Worm (Caenorhabditis elegans) whole organism, young adult: ENCODE data around the gene Y73C8B.5.

Source experiments
- C17E4.6 ChIP-seq: fragments of 200-800 bp; sonication (Bioruptor generic); IDR thresholded peaks from 2 replicates; pipeline ENCODE4 v1.3.6; 2022; ENCODE audit warnings: missing genetic modification reagents, missing genetic modification characterization, missing compliant biosample characterization
- D2030.7 ChIP-seq: fragments of 200-800 bp; sonication (Bioruptor generic); IDR thresholded peaks from 2 replicates; pipeline ENCODE4 v1.3.6; 2022; ENCODE audit warnings: missing genetic modification reagents, missing genetic modification characterization, missing compliant biosample characterization
- F33H1.4 ChIP-seq: fragments of 200-800 bp; sonication (Bioruptor generic); IDR thresholded peaks from 2 replicates; pipeline ENCODE4 v1.3.6; 2022; ENCODE audit warnings: missing genetic modification reagents, missing genetic modification characterization, missing compliant biosample characterization
- F39B2.1 ChIP-seq: fragments of 200-800 bp; sonication (Bioruptor generic); IDR thresholded peaks from 2 replicates; pipeline ENCODE4 v1.3.6; 2022; ENCODE audit warnings: missing genetic modification reagents, missing genetic modification characterization, missing compliant biosample characterization
- F57A8.1 ChIP-seq: fragments of 200-800 bp; sonication (Bioruptor generic); optimal IDR thresholded peaks from 2 replicates; lab custom pipeline; 2018; ENCODE audit warnings: mild to moderate bottlenecking, missing genetic modification characterization, moderate library complexity, missing compliant biosample characterization
- Y53G8AR.9 ChIP-seq: fragments of 200-800 bp; sonication (Bioruptor generic); conservative IDR thresholded peaks from 2 replicates; pipeline ENCODE4 v1.3.6; 2022; ENCODE audit warnings: missing genetic modification reagents, missing genetic modification characterization, missing compliant biosample characterization
- Y67H2A.10 ChIP-seq: fragments of 200-800 bp; sonication (Bioruptor generic); conservative IDR thresholded peaks from 2 replicates; pipeline ENCODE4 v1.3.6; 2022; ENCODE audit warnings: missing genetic modification reagents, missing genetic modification characterization, missing compliant biosample characterization
- ZK185.1 ChIP-seq: sonication (generic microtip); optimal IDR thresholded peaks from 2 replicates; lab custom pipeline; 2016; ENCODE audit warnings: mild to moderate bottlenecking, missing genetic modification characterization, missing compliant biosample characterization; ENCODE audit not compliant: poor library complexity, severe bottlenecking
- aptf-3 ChIP-seq: fragments of 200-800 bp; sonication (Bioruptor generic); IDR thresholded peaks from 2 replicates; pipeline ENCODE4 v1.3.6; 2022; ENCODE audit warnings: missing genetic modification characterization, missing compliant biosample characterization
- atf-7 ChIP-seq: sonication (generic microtip); optimal IDR thresholded peaks from 2 replicates; lab custom pipeline; 2017; ENCODE audit warnings: mild to moderate bottlenecking, missing genetic modification characterization, missing compliant biosample characterization
- bed-2 ChIP-seq: fragments of 200-800 bp; sonication (Bioruptor generic); IDR thresholded peaks from 2 replicates; pipeline ENCODE4 v1.3.6; 2022; ENCODE audit warnings: missing genetic modification reagents, missing genetic modification characterization, missing compliant biosample characterization
- ccch-3 ChIP-seq: fragments of 200-800 bp; sonication (Bioruptor generic); optimal IDR thresholded peaks from 2 replicates; lab custom pipeline; 2018; ENCODE audit warnings: mild to moderate bottlenecking, missing genetic modification characterization, missing compliant biosample characterization
- cebp-2 ChIP-seq: fragments of 200-800 bp; sonication (Bioruptor generic); IDR thresholded peaks from 2 replicates; pipeline ENCODE4 v1.3.6; 2022; ENCODE audit warnings: missing genetic modification characterization, missing compliant biosample characterization
- ceh-27 ChIP-seq: fragments of 200-800 bp; sonication (Bioruptor generic); optimal IDR thresholded peaks from 2 replicates; lab custom pipeline; 2018; ENCODE audit warnings: mild to moderate bottlenecking, missing genetic modification characterization, moderate library complexity, missing compliant biosample characterization
- ceh-91 ChIP-seq: fragments of 200-800 bp; sonication (Bioruptor generic); IDR thresholded peaks from 2 replicates; pipeline ENCODE4 v1.3.6; 2022; ENCODE audit warnings: missing genetic modification reagents, missing genetic modification characterization, missing compliant biosample characterization
- chd-7 ChIP-seq: sonication (generic microtip); optimal IDR thresholded peaks from 2 replicates; lab custom pipeline; 2016; ENCODE audit warnings: mild to moderate bottlenecking, missing genetic modification characterization, moderate library complexity, missing compliant biosample characterization
- dox-1 ChIP-seq: fragments of 200-800 bp; sonication (Bioruptor generic); IDR thresholded peaks from 2 replicates; pipeline ENCODE4 v1.3.6; 2022; ENCODE audit warnings: missing genetic modification reagents, missing genetic modification characterization, missing compliant biosample characterization
- dpff-1 ChIP-seq: sonication (generic microtip); optimal IDR thresholded peaks from 2 replicates; lab custom pipeline; 2017; ENCODE audit warnings: mild to moderate bottlenecking, missing genetic modification characterization, missing compliant biosample characterization
- dpl-1 ChIP-seq: fragments of 150-350 bp; optimal IDR thresholded peaks from 2 replicates; lab custom pipeline; 2014; ENCODE audit warnings: missing biosample characterization, missing genetic modification reagents, missing genetic modification characterization
- efl-1 ChIP-seq: fragments of 150-350 bp; optimal IDR thresholded peaks from 2 replicates; lab custom pipeline; 2014; ENCODE audit warnings: missing biosample characterization, missing genetic modification reagents, missing genetic modification characterization
- egl-44 ChIP-seq: fragments of 200-800 bp; sonication (Bioruptor generic); IDR thresholded peaks from 2 replicates; pipeline ENCODE4 v1.3.6; 2022; ENCODE audit warnings: missing genetic modification reagents, missing genetic modification characterization, missing compliant biosample characterization
- egrh-3 ChIP-seq: fragments of 200-800 bp; sonication (Bioruptor generic); IDR thresholded peaks from 2 replicates; pipeline ENCODE4 v1.3.6; 2022; ENCODE audit warnings: missing genetic modification reagents, missing genetic modification characterization, missing compliant biosample characterization
- fkh-3 ChIP-seq: sonication (generic microtip); optimal IDR thresholded peaks from 2 replicates; lab custom pipeline; 2016; ENCODE audit warnings: mild to moderate bottlenecking, missing genetic modification characterization, missing compliant biosample characterization
- gei-17 ChIP-seq: fragments of 200-800 bp; sonication (Bioruptor generic); optimal IDR thresholded peaks from 2 replicates; lab custom pipeline; 2018; ENCODE audit warnings: mild to moderate bottlenecking, missing genetic modification characterization, missing compliant biosample characterization
- hmg-1.2 ChIP-seq: fragments of 200-800 bp; sonication (Bioruptor generic); IDR thresholded peaks from 2 replicates; pipeline ENCODE4 v1.3.6; 2022; ENCODE audit warnings: missing genetic modification reagents, missing genetic modification characterization, missing compliant biosample characterization
- hsf-1 ChIP-seq: fragments of 200-800 bp; sonication (Bioruptor generic); IDR thresholded peaks from 2 replicates; pipeline ENCODE4 v1.3.6; 2022; ENCODE audit warnings: missing genetic modification reagents, missing genetic modification characterization, missing compliant biosample characterization
- let-607 ChIP-seq, 2 experiments: fragments of 200-800 bp in 1 of 2; sonication (Bioruptor generic) in 1 of 2; sonication (generic microtip) in 1 of 2; optimal IDR thresholded peaks; 2 replicates each; lab custom pipeline; 2016 to 2018; ENCODE audit warnings: mild to moderate bottlenecking in 2 of 2, missing compliant biosample characterization in 2 of 2, missing genetic modification characterization in 2 of 2, moderate library complexity in 2 of 2, missing genotype in 1 of 2
- lin-26 ChIP-seq: fragments of 200-800 bp; sonication (Bioruptor generic); IDR thresholded peaks from 2 replicates; pipeline ENCODE4 v1.3.6; 2022; ENCODE audit warnings: missing genetic modification reagents, missing genetic modification characterization, missing compliant biosample characterization
- lin-35 ChIP-seq, 3 experiments: fragments of 150-350 bp in 2 of 3; sonication (generic microtip) in 1 of 3; optimal IDR thresholded peaks; 2 replicates each; lab custom pipeline; 2014 to 2018; ENCODE audit warnings: missing biosample characterization in 3 of 3, missing genetic modification characterization in 3 of 3, missing genetic modification reagents in 3 of 3
- madf-10 ChIP-seq: sonication (generic microtip); optimal IDR thresholded peaks from 2 replicates; lab custom pipeline; 2016; ENCODE audit warnings: mild to moderate bottlenecking, missing genetic modification characterization, missing compliant biosample characterization
- madf-8 ChIP-seq: fragments of 200-800 bp; sonication (Bioruptor generic); conservative IDR thresholded peaks from 2 replicates; pipeline ENCODE4 v1.3.6; 2022; ENCODE audit warnings: missing genetic modification reagents, missing genetic modification characterization, missing compliant biosample characterization
- nfyb-1 ChIP-seq: fragments of 200-800 bp; sonication (Bioruptor generic); IDR thresholded peaks from 2 replicates; pipeline ENCODE4 v1.3.6; 2022; ENCODE audit warnings: missing genetic modification reagents, missing genetic modification characterization, missing compliant biosample characterization
- nhr-90 ChIP-seq: sonication (generic microtip); optimal IDR thresholded peaks from 2 replicates; lab custom pipeline; 2016; ENCODE audit warnings: missing genotype, mild to moderate bottlenecking, missing genetic modification characterization, missing compliant biosample characterization
- pbrm-1 ChIP-seq: fragments of 200-800 bp; sonication (Bioruptor generic); IDR thresholded peaks from 2 replicates; pipeline ENCODE4 v1.3.6; 2022; ENCODE audit warnings: missing genetic modification reagents, missing genetic modification characterization, missing compliant biosample characterization
- pha-4 ChIP-seq: fragments of 150-350 bp; sonication (generic microtip); optimal IDR thresholded peaks from 2 replicates; lab custom pipeline; 2014; ENCODE audit warnings: missing biosample characterization, missing genetic modification reagents, missing genetic modification characterization
- rcor-1 ChIP-seq: fragments of 200-800 bp; sonication (Bioruptor generic); IDR thresholded peaks from 2 replicates; pipeline ENCODE4 v1.3.6; 2022; ENCODE audit warnings: missing genetic modification reagents, missing genetic modification characterization, missing compliant biosample characterization
- sea-2 ChIP-seq: fragments of 200-800 bp; sonication (Bioruptor generic); IDR thresholded peaks from 2 replicates; pipeline ENCODE4 v1.3.6; 2022; ENCODE audit warnings: missing genetic modification characterization, missing compliant biosample characterization
- snpc-1.1 ChIP-seq: sonication (generic microtip); optimal IDR thresholded peaks from 2 replicates; lab custom pipeline; 2017; ENCODE audit warnings: missing genetic modification characterization, mild to moderate bottlenecking, missing compliant biosample characterization, antibody characterized with exemption, moderate library complexity, missing genotype, missing genetic modification reagents; ENCODE audit not compliant: insufficient read depth
- somi-1 ChIP-seq: fragments of 200-800 bp; sonication (Bioruptor generic); optimal IDR thresholded peaks from 2 replicates; lab custom pipeline; 2018; ENCODE audit warnings: mild to moderate bottlenecking, missing genetic modification characterization, missing compliant biosample characterization
- tbp1 ChIP-seq: fragments of 200-800 bp; sonication (Bioruptor generic); optimal IDR thresholded peaks from 2 replicates; lab custom pipeline; 2018; ENCODE audit warnings: mild to moderate bottlenecking, missing genetic modification characterization, missing compliant biosample characterization
- tbx-9 ChIP-seq: sonication (generic microtip); optimal IDR thresholded peaks from 2 replicates; lab custom pipeline; 2016; ENCODE audit warnings: borderline replicate concordance, missing genetic modification characterization, inconsistent platforms, missing compliant biosample characterization
- unc-130 ChIP-seq: sonication (generic microtip); optimal IDR thresholded peaks from 2 replicates; lab custom pipeline; 2016; ENCODE audit warnings: missing genetic modification reagents, missing genetic modification characterization, missing compliant biosample characterization
- unc-62 ChIP-seq: fragments of 150-350 bp; optimal IDR thresholded peaks from 2 replicates; lab custom pipeline; 2014; ENCODE audit warnings: missing biosample characterization, missing genetic modification reagents, missing genetic modification characterization
- xnd-1 ChIP-seq: sonication (generic microtip); optimal IDR thresholded peaks from 2 replicates; lab custom pipeline; 2016; ENCODE audit warnings: missing genotype, missing genetic modification reagents, missing genetic modification characterization, missing compliant biosample characterization
- zfh-2 ChIP-seq: fragments of 200-800 bp; sonication (Bioruptor generic); conservative IDR thresholded peaks from 2 replicates; pipeline ENCODE4 v1.3.6; 2022; ENCODE audit warnings: missing genetic modification reagents, missing genetic modification characterization, missing compliant biosample characterization

The Y73C8B.5 gene

ce11 chrV:3195814-3196213, 1.3 kb upstream of the Y73C8B.5 start:
- TF ChIP-seq nfyb-1 (GFP tag; lab: Robert Waterston, UW): peak; percentile 66; the same call in 1 of the 2 replicates
- no peak for TF ChIP-seq somi-1 (GFP tag; lab: Kevin White, UChicago)

ce11 chrV:3200323-3200722, 3.3 kb downstream of the Y73C8B.5 start, which contains the start of gene K08D9.4:
Gene K08D9.4, minus strand, starts transcription at chrV:3200423.
- TF ChIP-seq sea-2 (GFP tag; lab: Robert Waterston, UW) (no peak), madf-10 (tag; lab: Kevin White, UChicago) (no peak), unc-130 (GFP tag; lab: Kevin White, UChicago) (no peak), F57A8.1 (GFP tag; lab: Kevin White, UChicago) (no peak), ceh-27 (GFP tag; lab: Kevin White, UChicago) (no peak), hmg-1.2 (GFP tag; lab: Robert Waterston, UW) (no peak), cebp-2 (GFP tag; lab: Robert Waterston, UW) (no peak), fkh-3 (tag; lab: Kevin White, UChicago) (no peak), egrh-3 (GFP tag; lab: Robert Waterston, UW) (no peak), ccch-3 (no peak), snpc-1.1 (tag; lab: Kevin White, UChicago) (no peak), chd-7 (tag; lab: Kevin White, UChicago) (no peak), F39B2.1 (GFP tag; lab: Robert Waterston, UW) (no peak), D2030.7 (GFP tag; lab: Robert Waterston, UW) (no peak), tbx-9 (tag; lab: Kevin White, UChicago) (no peak)
- TF ChIP-seq, all 124 proteins: peak for 0

DNA sequence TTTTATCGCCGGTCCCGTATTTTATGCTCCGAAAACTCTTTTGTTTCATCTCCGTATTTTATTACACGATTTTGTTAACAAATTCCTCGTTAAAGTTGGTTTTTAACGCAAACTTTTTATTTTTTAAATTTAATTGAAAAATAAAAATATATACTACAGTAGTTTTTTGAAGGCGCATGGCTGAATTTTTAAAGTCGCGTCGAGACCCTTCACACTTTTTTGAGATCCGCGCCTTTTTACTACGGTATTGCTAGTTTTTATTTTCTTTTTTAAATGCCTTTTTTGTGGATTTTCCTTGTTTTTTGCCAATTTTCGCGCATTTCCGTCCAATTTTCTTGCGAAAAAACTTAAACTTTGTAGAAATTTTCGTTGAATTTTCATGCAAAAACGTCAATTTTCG, 7.4 kb downstream of the Y73C8B.5 start:
- TF ChIP-seq Y67H2A.10 (GFP tag; lab: Robert Waterston, UW) (no peak), dox-1 (GFP tag; lab: Robert Waterston, UW) (peak; percentile 48; the same call in 1 of the 2 replicates), rcor-1 (no peak), snpc-1.1 (tag; lab: Kevin White, UChicago) (peak; percentile 53), dpff-1 (no peak), atf-7 (tag; lab: Kevin White, UChicago) (no peak), madf-8 (peak; percentile 91), Y53G8AR.9 (GFP tag; lab: Robert Waterston, UW) (no peak), D2030.7 (GFP tag; lab: Robert Waterston, UW) (peak; percentile 82), zfh-2 (GFP tag; lab: Robert Waterston, UW) (no peak), lin-26 (GFP tag; lab: Robert Waterston, UW) (no peak), lin-35 (GFP tag; optimal IDR thresholded peaks at IDR 0.05; lab: Kevin White, UChicago) (peak in 1 of 3 experiments; percentile 33), xnd-1 (peak; percentile 98), pbrm-1 (GFP tag; lab: Robert Waterston, UW) (peak; percentile 48; the same call in 1 of the 2 replicates), F39B2.1 (GFP tag; lab: Robert Waterston, UW) (no peak), ZK185.1 (tag; lab: Kevin White, UChicago) (no peak), dpl-1 (GFP tag; lab: Kevin White, UChicago) (no peak), gei-17 (GFP tag; lab: Kevin White, UChicago) (no peak), C17E4.6 (no peak), pha-4 (no peak), F33H1.4 (peak; percentile 98), bed-2 (GFP tag; lab: Robert Waterston, UW) (no peak), let-607 (tag; optimal IDR thresholded peaks at IDR 0.05; lab: Kevin White, UChicago) (no peak), tbp1 (GFP tag; lab: Kevin White, UChicago) (peak; percentile 26), egl-44 (no peak), nhr-90 (no peak), ceh-91 (peak; percentile 68; the same call in 1 of the 2 replicates), aptf-3 (GFP tag; lab: Robert Waterston, UW) (no peak), efl-1 (GFP tag; lab: Kevin White, UChicago) (peak; percentile 31), unc-62 (GFP tag; lab: Kevin White, UChicago) (no peak), hsf-1 (GFP tag; lab: Robert Waterston, UW) (no peak)
